Worm (Caenorhabditis elegans) whole organism, L2 larva: ENCODE data around the gene F49C5.11.

ENCODE experiments used
- ZK546.5 ChIP-seq: sonication (generic microtip); optimal IDR thresholded peaks from 2 replicates; lab custom pipeline; 2017; ENCODE audit warnings: missing biosample characterization, missing genetic modification characterization
- ama-1 ChIP-seq: fragments of 150-350 bp; optimal IDR thresholded peaks from 2 replicates; lab custom pipeline; 2018; ENCODE audit warnings: inconsistent platforms
- blmp-1 ChIP-seq: sonication (generic microtip); optimal IDR thresholded peaks from 2 replicates; lab custom pipeline; 2017; ENCODE audit warnings: missing genetic modification characterization, mild to moderate bottlenecking, missing compliant biosample characterization, antibody characterized with exemption, moderate library complexity; ENCODE audit not compliant: insufficient read depth
- mab-5 ChIP-seq: fragments of 150-350 bp; optimal IDR thresholded peaks from 2 replicates; lab custom pipeline; 2014; ENCODE audit warnings: missing biosample characterization, missing genetic modification characterization

- no peak for TF ChIP-seq ama-1
- no peak for TF ChIP-seq mab-5 (tag; lab: Kevin White, UChicago)
- TF ChIP-seq ZK546.5 (tag; lab: Kevin White, UChicago): no peak
- no peak for TF ChIP-seq blmp-1 (tag; lab: Kevin White, UChicago)
These were observed 17.1 kb downstream of the F49C5.11 start, which contains the start of gene Y38E10A.35 for ce11 chrII:12572760-12573159.
